Worm (Caenorhabditis elegans) whole organism, mixed stage, embryonic: ENCODE data around the gene gex-4.

ENCODE experiments used
- ceh-83 ChIP-seq: fragments of 200-800 bp; sonication (Bioruptor generic); optimal IDR thresholded peaks from 2 replicates; lab custom pipeline; 2018; ENCODE audit warnings: mild to moderate bottlenecking, missing genetic modification characterization, missing compliant biosample characterization
- elt-1 ChIP-seq: sonication (generic microtip); optimal IDR thresholded peaks from 2 replicates; lab custom pipeline; 2017; ENCODE audit warnings: missing genetic modification characterization, mild to moderate bottlenecking, missing compliant biosample characterization, antibody characterized with exemption, moderate library complexity, borderline replicate concordance; ENCODE audit not compliant: insufficient read depth
- flh-1 ChIP-seq: fragments of 200-800 bp; sonication (Bioruptor generic); optimal IDR thresholded peaks from 2 replicates; lab custom pipeline; 2018; ENCODE audit warnings: mild to moderate bottlenecking, missing genetic modification characterization, moderate library complexity, missing compliant biosample characterization
- lsy-2 ChIP-seq: fragments of 150-350 bp; optimal IDR thresholded peaks from 2 replicates; lab custom pipeline; 2014; ENCODE audit warnings: missing biosample characterization, missing genetic modification characterization
- mep-1 ChIP-seq: fragments of 150-350 bp; optimal IDR thresholded peaks from 2 replicates; lab custom pipeline; 2017; ENCODE audit warnings: missing biosample characterization, missing genetic modification reagents, missing genetic modification characterization, inconsistent platforms
- mls-2 ChIP-seq: sonication (generic microtip); optimal IDR thresholded peaks from 2 replicates; lab custom pipeline; 2016; ENCODE audit warnings: mild to moderate bottlenecking, missing genetic modification characterization, moderate library complexity, missing compliant biosample characterization
- nhr-12 ChIP-seq: fragments of 150-350 bp; optimal IDR thresholded peaks from 2 replicates; lab custom pipeline; 2014; ENCODE audit warnings: missing biosample characterization, missing genetic modification characterization
- nhr-237 ChIP-seq: fragments of 150-350 bp; optimal IDR thresholded peaks from 2 replicates; lab custom pipeline; 2014; ENCODE audit warnings: missing biosample characterization, missing genetic modification characterization
- nhr-28 ChIP-seq: fragments of 150-350 bp; optimal IDR thresholded peaks from 2 replicates; lab custom pipeline; 2014; ENCODE audit warnings: missing biosample characterization, missing genetic modification characterization
- snpc-4 ChIP-seq: fragments of 150-350 bp; optimal IDR thresholded peaks from 2 replicates; lab custom pipeline; 2014; ENCODE audit warnings: missing biosample characterization, missing genetic modification characterization
- tbx-8 ChIP-seq: fragments of 200-800 bp; sonication (Bioruptor generic); optimal IDR thresholded peaks from 2 replicates; lab custom pipeline; 2018; ENCODE audit warnings: mild to moderate bottlenecking, missing genetic modification characterization, moderate library complexity, missing compliant biosample characterization
- unc-39 ChIP-seq: fragments of 150-350 bp; optimal IDR thresholded peaks from 2 replicates; lab custom pipeline; 2014; ENCODE audit warnings: missing biosample characterization, missing genetic modification characterization
- unc-62 ChIP-seq: fragments of 150-350 bp; optimal IDR thresholded peaks from 2 replicates; lab custom pipeline; 2014; ENCODE audit warnings: missing biosample characterization, missing genetic modification reagents, missing genetic modification characterization

DNA sequence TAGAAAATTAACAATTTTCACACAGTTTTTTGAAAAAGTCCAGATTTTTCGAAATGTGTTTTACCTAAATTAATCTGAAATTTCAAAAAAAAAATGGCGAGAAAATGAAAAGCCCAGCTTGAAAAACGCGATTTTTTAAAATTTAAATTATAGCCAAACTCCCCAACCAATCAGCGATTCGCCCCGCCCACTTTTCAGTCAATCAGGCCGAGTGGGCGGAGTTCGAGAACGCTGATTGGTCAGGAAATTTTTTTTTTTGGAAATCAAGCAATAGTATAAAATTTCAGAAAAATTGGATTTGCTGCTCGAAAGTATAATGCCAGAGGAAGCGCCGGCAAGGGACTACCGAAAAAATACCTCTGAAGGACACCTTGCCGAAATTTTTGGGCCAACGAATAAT, 13.1 kb upstream of the gex-4 start:
- TF ChIP-seq tbx-8 (GFP tag; lab: Kevin White, UChicago) (no peak), ceh-83 (GFP tag; lab: Kevin White, UChicago) (no peak), elt-1 (tag; lab: Kevin White, UChicago) (no peak), unc-62 (GFP tag; lab: Kevin White, UChicago) (no peak), snpc-4 (tag; lab: Kevin White, UChicago) (no peak), mls-2 (tag; lab: Kevin White, UChicago) (no peak), nhr-12 (tag; lab: Kevin White, UChicago) (no peak), nhr-28 (no peak), nhr-237 (no peak), mep-1 (no peak), unc-39 (tag; lab: Kevin White, UChicago) (no peak), flh-1 (GFP tag; lab: Kevin White, UChicago) (no peak), lsy-2 (tag; lab: Kevin White, UChicago) (no peak)
